Worm (Caenorhabditis elegans): ENCODE measurements around the gene ulp-2.

Gene ulp-2

DNA sequence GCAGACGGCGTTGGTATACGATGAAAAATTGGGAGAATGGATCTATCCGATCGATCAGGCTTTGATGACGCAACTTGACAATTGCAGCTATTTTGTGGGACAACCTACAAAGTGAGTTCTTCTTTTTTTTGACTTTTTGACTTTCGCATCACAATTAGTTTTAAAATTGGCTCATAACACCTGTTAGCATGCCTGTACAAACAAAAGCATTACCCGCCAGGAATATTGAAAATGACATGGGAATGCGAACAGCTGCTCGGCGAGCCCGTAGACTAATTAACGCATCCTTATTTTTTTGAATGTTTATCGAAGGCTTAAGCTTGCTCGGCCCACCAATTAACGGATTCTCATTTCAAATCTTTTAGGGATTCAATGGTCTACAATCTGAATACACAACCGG lies 27.6 kb upstream of the ulp-2 start:
- TF ChIP-seq alr-1 (tag; optimal IDR thresholded peaks at IDR 0.05) (no peak), nhr-23 (tag; optimal IDR thresholded peaks at IDR 0.05) (no peak), lsy-2 (tag; optimal IDR thresholded peaks at IDR 0.05) (no peak)

DNA sequence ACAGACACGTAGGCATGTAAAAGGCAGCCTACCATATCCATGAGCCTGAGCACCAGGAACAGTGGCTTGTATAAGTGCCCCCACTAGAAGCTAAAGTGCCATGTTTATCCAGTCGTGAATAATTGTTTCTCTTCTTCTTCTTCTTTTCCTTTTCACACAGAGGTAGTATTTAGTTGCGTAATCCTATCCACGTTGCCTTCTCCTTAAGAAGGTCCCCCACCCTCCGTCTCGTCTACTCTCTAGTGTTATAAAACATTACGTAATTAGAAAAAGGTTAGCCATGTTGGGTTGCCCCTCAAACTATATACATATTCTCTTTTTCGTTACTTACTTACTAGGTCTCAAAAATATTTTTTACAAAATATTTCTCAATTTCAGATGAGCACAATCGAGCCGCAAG lies 27.0 kb upstream of the ulp-2 start:
- TF ChIP-seq sma-3 (GFP tag; optimal IDR thresholded peaks at IDR 0.05) (no peak), mbf-1 (tag; optimal IDR thresholded peaks at IDR 0.05) (no peak), gmeb-1 (tag; optimal IDR thresholded peaks at IDR 0.05) (no peak), ZK546.5 (tag; optimal IDR thresholded peaks at IDR 0.05) (no peak), snpc-4 (tag; optimal IDR thresholded peaks at IDR 0.05) (no peak)

DNA sequence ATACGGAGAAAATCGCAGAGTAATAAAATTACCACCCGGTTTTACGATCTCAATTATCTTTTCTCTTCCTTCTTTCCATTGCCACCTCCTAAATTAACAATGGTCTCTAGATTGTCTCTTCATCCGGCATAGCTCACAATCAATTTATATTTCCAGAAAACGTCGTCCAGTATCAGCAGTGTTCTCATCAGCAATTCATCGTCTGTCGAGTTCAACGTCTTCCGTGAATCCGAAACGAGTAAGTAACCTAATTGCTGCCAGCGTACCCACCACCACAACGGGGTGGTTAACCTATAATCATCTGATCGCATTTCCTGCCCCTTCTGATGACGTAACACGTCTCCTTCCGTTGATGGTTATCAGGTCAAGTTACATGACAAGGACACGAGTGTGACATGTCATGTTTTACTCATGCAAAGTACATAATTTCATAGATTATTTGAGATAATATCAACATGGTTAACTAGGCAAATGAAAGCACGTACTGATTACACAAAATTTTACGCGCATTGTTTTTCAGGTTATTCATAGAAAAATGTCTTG lies 26.4 kb upstream of the ulp-2 start:
- no peak for TF ChIP-seq peb-1 (tag; optimal IDR thresholded peaks at IDR 0.05)
- TF ChIP-seq gmeb-1 (tag; optimal IDR thresholded peaks at IDR 0.05), result no peak
- peak; percentile 40 for TF ChIP-seq nhr-129 (tag; optimal IDR thresholded peaks at IDR 0.05)
- TF ChIP-seq nhr-25 (tag; optimal IDR thresholded peaks at IDR 0.05), result peak; percentile 32
- TF ChIP-seq sma-9 (GFP tag; optimal IDR thresholded peaks at IDR 0.05), result peak; percentile 49
- TF ChIP-seq sma-9 (tag; optimal IDR thresholded peaks at IDR 0.05), result no peak
- TF ChIP-seq nhr-23 (tag; optimal IDR thresholded peaks at IDR 0.05), result no peak
- peak; percentile 58 for TF ChIP-seq ceh-16 (tag; optimal IDR thresholded peaks at IDR 0.05)
- no peak for TF ChIP-seq ztf-11 (tag; optimal IDR thresholded peaks at IDR 0.05)

DNA sequence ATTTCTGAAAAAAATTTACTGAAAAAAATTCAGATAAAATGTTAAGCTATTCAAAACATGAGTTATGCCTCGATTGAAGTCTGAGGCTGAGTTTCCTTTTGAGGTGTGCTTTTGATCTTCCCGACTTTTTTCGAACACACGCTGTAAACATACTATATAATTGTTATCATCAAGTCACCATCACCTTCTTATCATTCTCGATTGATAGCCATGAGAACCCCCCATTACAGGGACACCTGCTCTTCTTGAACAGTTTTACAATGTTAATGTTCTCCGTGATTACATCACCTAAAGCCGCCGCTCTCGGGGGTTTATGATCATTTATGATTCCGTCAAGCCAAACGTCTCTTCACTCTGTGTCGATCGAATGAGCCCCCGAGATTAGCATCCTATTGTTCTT lies 24.5 kb upstream of the ulp-2 start:
- no peak for TF ChIP-seq lin-13 (GFP tag; optimal IDR thresholded peaks at IDR 0.05)
- no peak for TF ChIP-seq lin-39 (tag; optimal IDR thresholded peaks at IDR 0.05)

DNA sequence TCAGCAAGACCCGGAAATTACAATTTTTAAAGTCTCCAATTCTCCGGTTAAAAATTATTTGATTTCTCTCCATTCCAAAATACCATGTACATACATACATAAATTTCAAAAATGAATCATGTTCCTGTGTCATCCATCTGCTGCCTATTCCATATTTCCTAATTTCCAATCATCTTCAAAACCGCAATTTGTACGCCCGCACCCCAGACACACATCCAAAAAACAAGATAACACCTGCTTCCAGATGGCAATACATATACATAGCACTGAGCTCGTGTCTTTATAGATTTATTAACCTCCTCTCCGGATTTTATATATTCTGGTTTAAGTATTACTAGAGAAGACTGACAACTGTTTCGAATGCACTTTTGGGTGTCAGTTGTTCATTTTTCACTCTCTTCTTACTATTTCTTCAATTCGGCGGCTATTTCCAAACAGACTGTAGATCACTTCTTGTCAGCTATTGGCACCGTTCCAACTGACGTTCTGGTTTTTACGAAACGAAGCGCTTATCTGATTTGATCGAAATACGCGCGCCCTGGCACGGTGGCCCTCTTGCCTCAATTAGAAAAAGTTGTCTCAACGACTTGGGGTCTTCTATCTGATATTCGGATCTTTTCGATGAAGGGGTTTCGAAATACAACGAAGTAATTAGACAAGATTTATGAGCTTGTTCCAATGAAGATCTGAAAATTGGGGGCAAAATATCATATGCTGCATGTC lies 22.2 kb upstream of the ulp-2 start:
- TF ChIP-seq ceh-16 (tag; optimal IDR thresholded peaks at IDR 0.05) (peak; percentile 90), elt-1 (tag; optimal IDR thresholded peaks at IDR 0.05) (peak; percentile 16), fos-1 (tag; optimal IDR thresholded peaks at IDR 0.05) (no peak), C34F6.9 (tag; optimal IDR thresholded peaks at IDR 0.05) (no peak), aly-2 (tag; optimal IDR thresholded peaks at IDR 0.05) (no peak), ama-1 (optimal IDR thresholded peaks at IDR 0.05) (no peak), unc-62 (GFP tag; optimal IDR thresholded peaks at IDR 0.05) (no peak), lin-13 (GFP tag; optimal IDR thresholded peaks at IDR 0.05) (no peak), dmd-4 (tag; optimal IDR thresholded peaks at IDR 0.05) (no peak), ZK546.5 (tag; optimal IDR thresholded peaks at IDR 0.05) (no peak), lin-11 (tag; optimal IDR thresholded peaks at IDR 0.05) (no peak)

DNA sequence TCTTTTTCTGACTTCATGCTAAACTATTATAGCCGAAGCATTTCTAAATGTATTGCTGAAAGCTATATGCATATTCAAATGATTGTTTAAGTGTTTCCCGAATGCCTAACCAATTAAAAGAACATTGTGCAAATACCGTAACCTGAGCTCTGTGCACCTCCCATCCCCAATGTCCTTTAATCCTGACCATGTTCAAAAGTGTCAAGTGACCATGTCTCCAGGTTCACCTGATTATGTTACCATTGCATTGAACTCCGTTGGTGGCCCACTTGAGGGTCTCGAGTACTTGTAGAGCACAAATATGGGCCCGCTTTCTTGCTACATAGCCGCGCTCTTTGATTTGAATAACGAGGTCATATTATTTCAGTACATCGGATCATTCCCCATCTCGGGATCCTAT lies 15.6 kb upstream of the ulp-2 start:
- no peak for TF ChIP-seq crh-2 (tag; optimal IDR thresholded peaks at IDR 0.05)

DNA sequence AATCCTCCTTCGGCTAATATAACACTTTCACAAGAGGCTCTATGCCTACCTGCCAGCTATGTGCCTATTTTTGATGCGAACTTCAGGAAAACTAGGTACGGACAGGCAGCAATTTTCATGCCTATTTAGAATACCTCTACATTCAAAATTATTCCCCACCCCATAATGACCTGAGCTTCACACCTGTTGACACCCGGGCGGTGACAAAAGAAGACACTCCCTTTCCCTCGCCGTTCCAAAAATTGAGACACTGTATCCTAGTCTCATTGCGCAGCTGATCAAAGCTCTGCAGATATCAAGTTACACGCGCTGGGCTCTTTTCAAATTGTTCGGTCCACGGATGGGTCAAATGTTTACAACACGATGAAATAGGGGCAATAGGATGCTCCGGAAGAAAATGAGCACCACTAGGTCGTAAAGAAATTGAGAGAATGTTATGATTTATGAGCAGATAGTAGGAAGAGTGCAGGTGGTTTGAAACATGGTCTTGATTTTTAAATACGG lies 14.8 kb upstream of the ulp-2 start:
- TF ChIP-seq nhr-11 (tag; optimal IDR thresholded peaks at IDR 0.05) (no peak), mbf-1 (tag; optimal IDR thresholded peaks at IDR 0.05) (no peak), zag-1 (tag; optimal IDR thresholded peaks at IDR 0.05) (no peak), alr-1 (tag; optimal IDR thresholded peaks at IDR 0.05) (no peak), sma-9 (GFP tag; optimal IDR thresholded peaks at IDR 0.05) (no peak), sma-9 (tag; optimal IDR thresholded peaks at IDR 0.05) (no peak), nhr-6 (tag; optimal IDR thresholded peaks at IDR 0.05) (no peak), C34F6.9 (tag; optimal IDR thresholded peaks at IDR 0.05) (no peak), gmeb-1 (tag; optimal IDR thresholded peaks at IDR 0.05) (no peak), F13H6.1 (tag; optimal IDR thresholded peaks at IDR 0.05) (no peak), nhr-77 (tag; optimal IDR thresholded peaks at IDR 0.05) (no peak)

All from whole organism, L2 larva.